Worm (Caenorhabditis elegans) whole organism, L3 larva: ENCODE measurements around the gene T13C5.7.

ENCODE experiments used
- elt-2 ChIP-seq: sonication (generic microtip); optimal IDR thresholded peaks from 2 replicates; lab custom pipeline; 2016; ENCODE audit warnings: missing genetic modification reagents, mild to moderate bottlenecking, missing genetic modification characterization, missing compliant biosample characterization
- jun-1 ChIP-seq: fragments of 150-350 bp; optimal IDR thresholded peaks from 2 replicates; lab custom pipeline; 2014; ENCODE audit warnings: missing biosample characterization, missing genetic modification reagents, missing genetic modification characterization
- nfya-1 ChIP-seq: sonication (generic microtip); optimal IDR thresholded peaks from 2 replicates; lab custom pipeline; 2017; ENCODE audit warnings: missing genetic modification characterization, mild to moderate bottlenecking, missing compliant biosample characterization, antibody characterized with exemption, moderate library complexity; ENCODE audit not compliant: insufficient read depth
- nhr-11 ChIP-seq: fragments of 150-350 bp; optimal IDR thresholded peaks from 2 replicates; lab custom pipeline; 2014; ENCODE audit warnings: missing biosample characterization, missing genetic modification characterization
- nhr-237 ChIP-seq: fragments of 150-350 bp; optimal IDR thresholded peaks from 2 replicates; lab custom pipeline; 2014; ENCODE audit warnings: missing biosample characterization, missing genetic modification characterization
- skn-1 ChIP-seq: fragments of 150-350 bp; optimal IDR thresholded peaks from 2 replicates; lab custom pipeline; 2014; ENCODE audit warnings: missing biosample characterization, missing genetic modification characterization

DNA sequence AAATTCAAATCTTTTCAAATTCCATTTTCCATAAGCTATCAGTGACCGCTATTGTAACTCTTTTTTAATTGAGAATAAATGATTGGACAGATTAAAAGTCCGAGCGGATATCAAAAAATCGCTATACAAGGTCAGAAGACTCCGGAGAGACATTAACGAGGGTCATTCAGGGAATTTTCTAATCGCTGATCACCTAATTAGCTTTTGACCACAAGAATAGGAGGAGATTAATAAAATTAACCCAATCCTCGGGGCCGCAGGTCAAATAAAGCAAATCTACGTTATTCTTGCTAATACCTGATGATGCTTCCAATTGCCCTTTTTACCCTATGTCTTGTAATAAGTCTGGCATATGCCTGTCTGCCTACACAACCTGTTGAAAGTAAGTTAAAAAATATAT is 6.7 kb upstream of the T13C5.7 start, which contains the start of gene T25B2.1:
- no peak for TF ChIP-seq elt-2 (tag; lab: Kevin White, UChicago)
- no peak for TF ChIP-seq nfya-1 (tag; lab: Kevin White, UChicago)
- no peak for TF ChIP-seq skn-1 (tag; lab: Kevin White, UChicago)
- TF ChIP-seq nhr-237 (tag; lab: Kevin White, UChicago), result no peak
- no peak for TF ChIP-seq jun-1 (tag; lab: Kevin White, UChicago)
- no peak for TF ChIP-seq nhr-11
